Fruit fly (Drosophila melanogaster) whole organism, prepupa: ENCODE data around the gene SamDC.
A peak's percentile ranks its signal among the peaks of the same experiment; 100 is the strongest.

ENCODE experiments used
- CG10669 ChIP-seq: fragments of 200-800 bp; sonication (Bioruptor generic); optimal IDR thresholded peaks from 3 replicates; lab custom pipeline; 2018; ENCODE audit warnings: missing biosample characterization, mild to moderate bottlenecking, missing genetic modification characterization, moderate library complexity
- CG11902 ChIP-seq: fragments of 200-800 bp; sonication (Bioruptor generic); optimal IDR thresholded peaks from 3 replicates; lab custom pipeline; 2016; ENCODE audit warnings: missing biosample characterization, missing genetic modification characterization
- CG15336 ChIP-seq: fragments of 200-800 bp; sonication (Bioruptor generic); IDR thresholded peaks from 2 replicates; pipeline ENCODE4 v1.3.6; 2022; ENCODE audit warnings: missing biosample characterization, missing genetic modification characterization
- CG1621 ChIP-seq: fragments of 200-800 bp; sonication (Bioruptor generic); optimal IDR thresholded peaks from 3 replicates; lab custom pipeline; 2018; ENCODE audit warnings: missing biosample characterization, mild to moderate bottlenecking, missing genetic modification characterization
- CG16779 ChIP-seq: fragments of 200-800 bp; sonication (Bioruptor generic); optimal IDR thresholded peaks from 3 replicates; lab custom pipeline; 2017; ENCODE audit warnings: missing biosample characterization, mild to moderate bottlenecking, missing genetic modification characterization
- CG3032 ChIP-seq: fragments of 200-800 bp; optimal IDR thresholded peaks from 2 replicates; lab custom pipeline; 2019; ENCODE audit warnings: missing biosample characterization, mild to moderate bottlenecking, missing genetic modification characterization, moderate library complexity
- CG32006 ChIP-seq: fragments of 200-800 bp; sonication (Bioruptor generic); optimal IDR thresholded peaks from 3 replicates; lab custom pipeline; 2017; ENCODE audit warnings: missing biosample characterization, mild to moderate bottlenecking, missing genetic modification characterization
- CG34406 ChIP-seq: fragments of 200-800 bp; sonication (Bioruptor generic); optimal IDR thresholded peaks from 3 replicates; lab custom pipeline; 2016; ENCODE audit warnings: missing biosample characterization, missing genetic modification characterization
- CG3919 ChIP-seq: fragments of 200-800 bp; sonication (Bioruptor generic); optimal IDR thresholded peaks from 3 replicates; lab custom pipeline; 2016; ENCODE audit warnings: missing biosample characterization, missing genetic modification characterization
- CG4318 ChIP-seq: fragments of 200-800 bp; sonication (Bioruptor generic); optimal IDR thresholded peaks from 3 replicates; lab custom pipeline; 2017; ENCODE audit warnings: missing biosample characterization, mild to moderate bottlenecking, missing genetic modification characterization
- CG6163 ChIP-seq: fragments of 200-800 bp; sonication (Bioruptor generic); IDR thresholded peaks from 3 replicates; pipeline ENCODE4 v1.3.6; 2022; ENCODE audit warnings: missing biosample characterization, missing genetic modification characterization
- CG6276 ChIP-seq: fragments of 200-800 bp; sonication (Bioruptor generic); optimal IDR thresholded peaks from 2 replicates; lab custom pipeline; 2017; ENCODE audit warnings: missing biosample characterization, mild to moderate bottlenecking, missing genetic modification characterization
- CG6792 ChIP-seq: fragments of 200-800 bp; sonication (Bioruptor generic); optimal IDR thresholded peaks from 3 replicates; lab custom pipeline; 2016; ENCODE audit warnings: missing biosample characterization, missing genetic modification characterization
- CG6854 ChIP-seq: fragments of 200-800 bp; sonication (Bioruptor generic); optimal IDR thresholded peaks from 2 replicates; lab custom pipeline; 2017; ENCODE audit warnings: missing biosample characterization, mild to moderate bottlenecking, missing genetic modification characterization
- CG7368 ChIP-seq: fragments of 200-800 bp; sonication (Bioruptor generic); optimal IDR thresholded peaks from 3 replicates; lab custom pipeline; 2016; ENCODE audit warnings: missing biosample characterization, missing genetic modification characterization
- CG8119 ChIP-seq: fragments of 200-800 bp; sonication (Bioruptor generic); IDR thresholded peaks from 3 replicates; pipeline ENCODE4 v1.3.6; 2022; ENCODE audit warnings: missing biosample characterization, missing genetic modification characterization
- CG8319 ChIP-seq: fragments of 200-800 bp; sonication (Bioruptor generic); optimal IDR thresholded peaks from 3 replicates; lab custom pipeline; 2016; ENCODE audit warnings: missing biosample characterization, missing genetic modification characterization
- CG9139 ChIP-seq: fragments of 200-800 bp; sonication (Bioruptor generic); optimal IDR thresholded peaks from 3 replicates; lab custom pipeline; 2017; ENCODE audit warnings: missing biosample characterization, mild to moderate bottlenecking, missing genetic modification characterization
- Eip75B ChIP-seq: fragments of 200-800 bp; sonication (Bioruptor generic); optimal IDR thresholded peaks from 3 replicates; lab custom pipeline; 2016; ENCODE audit warnings: missing biosample characterization, missing genetic modification characterization
- Eip78C ChIP-seq: fragments of 200-800 bp; sonication (Bioruptor generic); peaks from one replicate; lab custom pipeline; 2016; ENCODE audit warnings: missing biosample characterization, missing genetic modification characterization
- Ets21C ChIP-seq: fragments of 200-800 bp; sonication (Bioruptor generic); optimal IDR thresholded peaks from 3 replicates; lab custom pipeline; 2016; ENCODE audit warnings: missing biosample characterization, missing genetic modification characterization
- Ets96B ChIP-seq: fragments of 200-800 bp; optimal IDR thresholded peaks from 2 replicates; lab custom pipeline; 2019; ENCODE audit warnings: missing biosample characterization, mild to moderate bottlenecking, missing genetic modification characterization, moderate library complexity
- Hr39 ChIP-seq: fragments of 200-800 bp; sonication (Bioruptor generic); optimal IDR thresholded peaks from 2 replicates; lab custom pipeline; 2016; ENCODE audit warnings: missing biosample characterization, missing genetic modification characterization
- Hr4 ChIP-seq: fragments of 200-800 bp; sonication (Bioruptor generic); optimal IDR thresholded peaks from 3 replicates; lab custom pipeline; 2016; ENCODE audit warnings: missing biosample characterization, missing genetic modification characterization
- OdsH ChIP-seq: fragments of 200-800 bp; sonication (Bioruptor generic); optimal IDR thresholded peaks from 3 replicates; lab custom pipeline; 2016; ENCODE audit warnings: missing biosample characterization, missing genetic modification characterization
- Smox ChIP-seq: fragments of 200-800 bp; sonication (Bioruptor generic); optimal IDR thresholded peaks from 3 replicates; lab custom pipeline; 2016; ENCODE audit warnings: missing biosample characterization, missing genetic modification characterization
- Sox102F ChIP-seq: fragments of 200-800 bp; sonication (Bioruptor generic); optimal IDR thresholded peaks from 2 replicates; lab custom pipeline; 2016; ENCODE audit warnings: missing biosample characterization, mild to moderate bottlenecking, missing genetic modification characterization
- Sox14 ChIP-seq: fragments of 200-800 bp; sonication (Bioruptor generic); optimal IDR thresholded peaks from 3 replicates; lab custom pipeline; 2016; ENCODE audit warnings: missing biosample characterization, missing genetic modification characterization
- Sox15 ChIP-seq: fragments of 200-800 bp; sonication (Bioruptor generic); optimal IDR thresholded peaks from 3 replicates; lab custom pipeline; 2016; ENCODE audit warnings: missing biosample characterization, missing genetic modification characterization
- achi ChIP-seq: fragments of 200-800 bp; sonication (Bioruptor generic); optimal IDR thresholded peaks from 3 replicates; lab custom pipeline; 2016; ENCODE audit warnings: missing biosample characterization, missing genetic modification characterization
- cyc ChIP-seq: fragments of 200-800 bp; sonication (Bioruptor generic); optimal IDR thresholded peaks from 3 replicates; lab custom pipeline; 2016; ENCODE audit warnings: missing biosample characterization, missing genetic modification characterization
- dac ChIP-seq: fragments of 200-800 bp; sonication (Bioruptor generic); optimal IDR thresholded peaks from 2 replicates; lab custom pipeline; 2017; ENCODE audit warnings: missing biosample characterization, mild to moderate bottlenecking, missing genetic modification characterization
- eg ChIP-seq: fragments of 200-800 bp; sonication (Bioruptor generic); IDR thresholded peaks from 3 replicates; pipeline ENCODE4 v1.3.6; 2022; ENCODE audit warnings: missing biosample characterization, missing genetic modification characterization
- fd59A ChIP-seq: fragments of 200-800 bp; sonication (Bioruptor generic); optimal IDR thresholded peaks from 2 replicates; lab custom pipeline; 2017; ENCODE audit warnings: missing biosample characterization, mild to moderate bottlenecking, missing genetic modification characterization, missing genetic modification reagents
- fd85E ChIP-seq: fragments of 200-800 bp; sonication (Bioruptor generic); optimal IDR thresholded peaks from 3 replicates; lab custom pipeline; 2016; ENCODE audit warnings: missing biosample characterization, missing genetic modification characterization
- fkh ChIP-seq: fragments of 200-800 bp; sonication (Bioruptor generic); optimal IDR thresholded peaks from 3 replicates; lab custom pipeline; 2017; ENCODE audit warnings: missing biosample characterization, mild to moderate bottlenecking, missing genetic modification characterization, moderate library complexity
- pdm3 ChIP-seq: fragments of 200-800 bp; sonication (Bioruptor generic); optimal IDR thresholded peaks from 3 replicates; lab custom pipeline; 2016; ENCODE audit warnings: missing biosample characterization, missing genetic modification characterization
- salr ChIP-seq, 2 experiments: fragments of 200-800 bp; sonication (Bioruptor generic); optimal IDR thresholded peaks; 3 replicates each; lab custom pipeline; 2016 to 2018; ENCODE audit warnings: missing biosample characterization in 2 of 2, missing genetic modification characterization in 2 of 2, mild to moderate bottlenecking in 1 of 2
- vri ChIP-seq: fragments of 200-800 bp; sonication (Bioruptor generic); optimal IDR thresholded peaks from 3 replicates; lab custom pipeline; 2016; ENCODE audit warnings: missing biosample characterization, mild to moderate bottlenecking, missing genetic modification characterization

Gene SamDC

DNA sequence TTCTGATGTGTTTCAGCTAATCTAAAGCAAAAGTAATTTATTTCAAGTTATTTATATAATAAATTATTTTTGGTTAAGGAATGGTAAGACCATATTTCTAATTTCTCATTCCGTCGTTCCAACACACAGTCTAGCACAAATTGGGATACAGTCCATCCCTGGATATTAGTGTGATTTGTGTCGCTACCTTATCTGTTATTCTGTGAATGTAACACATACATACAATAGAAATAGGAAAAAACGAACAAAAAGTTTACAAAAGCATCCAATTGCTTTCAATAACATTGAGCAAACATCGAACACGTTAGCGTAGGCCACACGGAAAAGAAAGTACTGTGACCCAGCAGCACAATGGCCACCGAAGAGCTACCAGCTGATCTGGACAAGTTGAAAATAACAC, 27.3 kb downstream of the SamDC start, which contains the start of gene CG5056:
Gene CG5056 (plus strand): TSS at position 168 of the 400 bp plus-strand sequence.
- TF ChIP-seq CG4318 (GFP tag; lab: Kevin White, UChicago) (no peak), Eip78C (GFP tag; lab: Kevin White, UChicago) (peak; percentile 63), CG6792 (GFP tag; lab: Kevin White, UChicago) (no peak), CG11902 (GFP tag; lab: Kevin White, UChicago) (no peak), cyc (GFP tag; lab: Kevin White, UChicago) (peak; percentile 1), CG6854 (GFP tag; lab: Kevin White, UChicago) (no peak), vri (GFP tag; lab: Kevin White, UChicago) (no peak), CG16779 (tag; lab: Kevin White, UChicago) (no peak), eg (GFP tag; lab: Robert Waterston, UW) (no peak), CG6163 (GFP tag; lab: Robert Waterston, UW) (no peak; the same call in 2 of the 3 replicates), CG7368 (GFP tag; lab: Kevin White, UChicago) (no peak), Hr4 (GFP tag; lab: Kevin White, UChicago) (no peak), achi (no peak), Ets96B (tag; lab: Kevin White, UChicago) (peak; percentile 6), Sox15 (no peak), CG8319 (GFP tag; lab: Kevin White, UChicago) (no peak), Eip75B (GFP tag; lab: Kevin White, UChicago) (no peak), OdsH (no peak), fkh (GFP tag; lab: Kevin White, UChicago) (no peak), CG15336 (GFP tag; lab: Robert Waterston, UW) (no peak), Smox (GFP tag; lab: Kevin White, UChicago) (no peak), CG10669 (GFP tag; lab: Kevin White, UChicago) (no peak), CG1621 (tag; lab: Kevin White, UChicago) (no peak), CG3032 (tag; lab: Kevin White, UChicago) (peak; percentile 47), fd59A (GFP tag; lab: Kevin White, UChicago) (no peak), pdm3 (GFP tag; lab: Kevin White, UChicago) (no peak), Hr39 (GFP tag; lab: Kevin White, UChicago) (no peak), CG9139 (no peak), Sox14 (no peak), CG3919 (GFP tag; lab: Kevin White, UChicago) (no peak), CG8119 (GFP tag; lab: Robert Waterston, UW) (peak; percentile 55), salr (GFP tag; optimal IDR thresholded peaks at IDR 0.05; lab: Kevin White, UChicago) (no peak), CG6276 (no peak), CG34406 (GFP tag; lab: Kevin White, UChicago) (no peak), CG32006 (no peak), dac (GFP tag; lab: Kevin White, UChicago) (no peak), Sox102F (GFP tag; lab: Kevin White, UChicago) (no peak)

DNA sequence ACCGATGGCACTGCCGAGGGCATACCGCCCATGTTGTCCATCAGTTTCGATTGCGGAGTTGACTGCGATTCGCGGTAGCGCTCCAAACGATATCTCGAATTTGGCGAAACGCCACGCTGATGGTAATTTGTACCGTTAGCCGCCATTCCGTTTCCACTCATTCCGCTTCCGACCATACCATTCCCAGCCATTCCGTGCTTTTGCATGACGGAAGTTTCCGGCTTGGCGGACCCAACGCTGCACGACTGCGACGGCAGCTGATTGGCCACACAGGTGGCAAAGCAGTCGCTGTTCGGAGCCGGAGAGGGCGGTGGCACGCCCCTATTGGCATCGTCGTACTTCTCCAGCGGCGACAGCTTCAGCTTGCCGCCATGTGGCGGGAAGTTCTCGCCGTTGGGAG, 33.0 kb downstream of the SamDC start:
- TF ChIP-seq Eip78C (GFP tag; lab: Kevin White, UChicago) (peak; percentile 8), Ets21C (GFP tag; lab: Kevin White, UChicago) (no peak)

DNA sequence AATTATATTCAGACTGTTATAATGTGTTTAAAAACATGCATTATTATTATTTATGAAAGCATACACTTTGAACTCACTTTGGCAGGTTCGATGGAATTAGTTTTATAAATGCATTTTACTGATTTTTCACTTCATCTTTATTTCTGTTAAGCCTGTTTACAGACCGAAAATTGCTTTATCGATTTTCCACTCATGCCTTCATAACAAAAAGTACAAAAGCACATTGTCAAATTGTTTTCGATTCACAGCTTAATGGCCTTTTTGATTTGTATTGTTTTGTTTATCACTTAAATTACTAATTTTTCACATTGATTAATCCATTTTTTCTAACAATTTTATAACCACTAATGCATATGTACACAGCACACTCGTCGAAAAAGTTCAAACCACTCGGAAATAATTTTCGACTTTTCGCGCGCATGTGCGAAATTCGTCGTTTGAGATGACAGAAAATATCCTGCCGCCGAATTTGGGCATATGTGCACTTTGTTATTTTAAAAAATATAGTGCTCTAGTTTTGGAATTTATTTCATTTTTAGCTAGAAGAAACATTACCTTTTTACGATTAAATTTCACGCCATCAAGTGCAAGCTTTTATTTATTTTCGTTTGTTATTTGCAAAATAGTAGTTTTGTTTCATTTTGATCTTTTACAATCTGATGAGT, 34.5 kb downstream of the SamDC start, which contains the start of gene rho-5:
Gene rho-5 (minus strand): TSS at position 296 of the 665 bp plus-strand sequence.
- no peak for TF ChIP-seq fd85E
- no peak for TF ChIP-seq Eip75B (GFP tag; lab: Kevin White, UChicago)
- peak; percentile 9 for TF ChIP-seq Hr4 (GFP tag; lab: Kevin White, UChicago)
